Fruit fly (Drosophila melanogaster) whole organism, prepupa: ENCODE results near the gene ppk10.

ENCODE experiments used
- CG10631 ChIP-seq: fragments of 200-800 bp; sonication (Bioruptor generic); optimal IDR thresholded peaks from 2 replicates; lab custom pipeline; 2016; ENCODE audit warnings: missing biosample characterization, missing genetic modification characterization
- CG11762 ChIP-seq: fragments of 200-800 bp; sonication (Bioruptor generic); optimal IDR thresholded peaks from 3 replicates; lab custom pipeline; 2016; ENCODE audit warnings: missing biosample characterization, missing genetic modification characterization; ENCODE audit not compliant: insufficient read depth
- CG11902 ChIP-seq: fragments of 200-800 bp; sonication (Bioruptor generic); optimal IDR thresholded peaks from 3 replicates; lab custom pipeline; 2016; ENCODE audit warnings: missing biosample characterization, missing genetic modification characterization
- CG15336 ChIP-seq: fragments of 200-800 bp; sonication (Bioruptor generic); IDR thresholded peaks from 2 replicates; pipeline ENCODE4 v1.3.6; 2022; ENCODE audit warnings: missing biosample characterization, missing genetic modification characterization
- CG1621 ChIP-seq: fragments of 200-800 bp; sonication (Bioruptor generic); optimal IDR thresholded peaks from 3 replicates; lab custom pipeline; 2018; ENCODE audit warnings: missing biosample characterization, mild to moderate bottlenecking, missing genetic modification characterization
- CG3032 ChIP-seq: fragments of 200-800 bp; optimal IDR thresholded peaks from 2 replicates; lab custom pipeline; 2019; ENCODE audit warnings: missing biosample characterization, mild to moderate bottlenecking, missing genetic modification characterization, moderate library complexity
- CG31627 ChIP-seq: fragments of 200-800 bp; sonication (Bioruptor generic); optimal IDR thresholded peaks from 3 replicates; lab custom pipeline; 2016; ENCODE audit warnings: missing biosample characterization, missing genetic modification characterization
- CG34406 ChIP-seq: fragments of 200-800 bp; sonication (Bioruptor generic); optimal IDR thresholded peaks from 3 replicates; lab custom pipeline; 2016; ENCODE audit warnings: missing biosample characterization, missing genetic modification characterization
- CG6163 ChIP-seq: fragments of 200-800 bp; sonication (Bioruptor generic); IDR thresholded peaks from 3 replicates; pipeline ENCODE4 v1.3.6; 2022; ENCODE audit warnings: missing biosample characterization, missing genetic modification characterization
- CG6808 ChIP-seq: fragments of 200-800 bp; sonication (Bioruptor generic); optimal IDR thresholded peaks from 3 replicates; lab custom pipeline; 2017; ENCODE audit warnings: missing biosample characterization, missing genetic modification characterization, mild to moderate bottlenecking, moderate library complexity, missing genetic modification reagents
- CG8119 ChIP-seq: fragments of 200-800 bp; sonication (Bioruptor generic); IDR thresholded peaks from 3 replicates; pipeline ENCODE4 v1.3.6; 2022; ENCODE audit warnings: missing biosample characterization, missing genetic modification characterization
- CG9139 ChIP-seq: fragments of 200-800 bp; sonication (Bioruptor generic); optimal IDR thresholded peaks from 3 replicates; lab custom pipeline; 2017; ENCODE audit warnings: missing biosample characterization, mild to moderate bottlenecking, missing genetic modification characterization
- Eip78C ChIP-seq: fragments of 200-800 bp; sonication (Bioruptor generic); peaks from one replicate; lab custom pipeline; 2016; ENCODE audit warnings: missing biosample characterization, missing genetic modification characterization
- Eip93F ChIP-seq: fragments of 200-800 bp; sonication (Bioruptor generic); optimal IDR thresholded peaks from 2 replicates; lab custom pipeline; 2016; ENCODE audit warnings: missing biosample characterization, mild to moderate bottlenecking, missing genetic modification characterization
- Ets21C ChIP-seq: fragments of 200-800 bp; sonication (Bioruptor generic); optimal IDR thresholded peaks from 3 replicates; lab custom pipeline; 2016; ENCODE audit warnings: missing biosample characterization, missing genetic modification characterization
- Gug ChIP-seq: fragments of 200-800 bp; sonication (Bioruptor generic); IDR thresholded peaks from 2 replicates; pipeline ENCODE4 v1.3.6; 2022; ENCODE audit warnings: missing biosample characterization, missing genetic modification characterization
- Hr39 ChIP-seq: fragments of 200-800 bp; sonication (Bioruptor generic); optimal IDR thresholded peaks from 2 replicates; lab custom pipeline; 2016; ENCODE audit warnings: missing biosample characterization, missing genetic modification characterization
- Lpt ChIP-seq: fragments of 200-800 bp; sonication (Bioruptor generic); optimal IDR thresholded peaks from 3 replicates; lab custom pipeline; 2016; ENCODE audit warnings: missing biosample characterization, missing genetic modification characterization
- Met ChIP-seq: fragments of 200-800 bp; sonication (Bioruptor generic); optimal IDR thresholded peaks from 3 replicates; lab custom pipeline; 2016; ENCODE audit warnings: missing biosample characterization, missing genetic modification characterization
- Smox ChIP-seq: fragments of 200-800 bp; sonication (Bioruptor generic); optimal IDR thresholded peaks from 3 replicates; lab custom pipeline; 2016; ENCODE audit warnings: missing biosample characterization, missing genetic modification characterization
- Sox102F ChIP-seq: fragments of 200-800 bp; sonication (Bioruptor generic); optimal IDR thresholded peaks from 2 replicates; lab custom pipeline; 2016; ENCODE audit warnings: missing biosample characterization, mild to moderate bottlenecking, missing genetic modification characterization
- Sox14 ChIP-seq: fragments of 200-800 bp; sonication (Bioruptor generic); optimal IDR thresholded peaks from 3 replicates; lab custom pipeline; 2016; ENCODE audit warnings: missing biosample characterization, missing genetic modification characterization
- achi ChIP-seq: fragments of 200-800 bp; sonication (Bioruptor generic); optimal IDR thresholded peaks from 3 replicates; lab custom pipeline; 2016; ENCODE audit warnings: missing biosample characterization, missing genetic modification characterization
- acj6 ChIP-seq: fragments of 200-800 bp; sonication (Bioruptor generic); optimal IDR thresholded peaks from 3 replicates; lab custom pipeline; 2016; ENCODE audit warnings: missing biosample characterization, missing genetic modification characterization
- dsx ChIP-seq: fragments of 200-800 bp; optimal IDR thresholded peaks from 3 replicates; lab custom pipeline; 2019; ENCODE audit warnings: missing biosample characterization, mild to moderate bottlenecking, missing genetic modification characterization, moderate library complexity; ENCODE audit not compliant: poor library complexity, severe bottlenecking
- eg ChIP-seq: fragments of 200-800 bp; sonication (Bioruptor generic); IDR thresholded peaks from 3 replicates; pipeline ENCODE4 v1.3.6; 2022; ENCODE audit warnings: missing biosample characterization, missing genetic modification characterization
- esn ChIP-seq: fragments of 200-800 bp; sonication (Bioruptor generic); optimal IDR thresholded peaks from 2 replicates; lab custom pipeline; 2016; ENCODE audit warnings: missing biosample characterization, mild to moderate bottlenecking, missing genetic modification characterization, moderate library complexity
- fd59A ChIP-seq: fragments of 200-800 bp; sonication (Bioruptor generic); optimal IDR thresholded peaks from 2 replicates; lab custom pipeline; 2017; ENCODE audit warnings: missing biosample characterization, mild to moderate bottlenecking, missing genetic modification characterization, missing genetic modification reagents
- fkh ChIP-seq: fragments of 200-800 bp; sonication (Bioruptor generic); optimal IDR thresholded peaks from 3 replicates; lab custom pipeline; 2017; ENCODE audit warnings: missing biosample characterization, mild to moderate bottlenecking, missing genetic modification characterization, moderate library complexity
- lz ChIP-seq: fragments of 200-800 bp; sonication (Bioruptor generic); optimal IDR thresholded peaks from 3 replicates; lab custom pipeline; 2016; ENCODE audit warnings: missing biosample characterization, missing genetic modification characterization
- net ChIP-seq: fragments of 200-800 bp; sonication (Bioruptor generic); optimal IDR thresholded peaks from 3 replicates; lab custom pipeline; 2016; ENCODE audit warnings: missing biosample characterization, missing genetic modification characterization
- pdm3 ChIP-seq: fragments of 200-800 bp; sonication (Bioruptor generic); optimal IDR thresholded peaks from 3 replicates; lab custom pipeline; 2016; ENCODE audit warnings: missing biosample characterization, missing genetic modification characterization
- salr ChIP-seq, 2 experiments: fragments of 200-800 bp; sonication (Bioruptor generic); optimal IDR thresholded peaks; 3 replicates each; lab custom pipeline; 2016 to 2018; ENCODE audit warnings: missing biosample characterization in 2 of 2, missing genetic modification characterization in 2 of 2, mild to moderate bottlenecking in 1 of 2
- topi ChIP-seq: fragments of 200-800 bp; sonication (Bioruptor generic); optimal IDR thresholded peaks from 3 replicates; lab custom pipeline; 2016; ENCODE audit warnings: missing biosample characterization, missing genetic modification characterization

The ppk10 gene

dm6 chr2L:10488484-10489223 is 36.5 kb upstream of the ppk10 start, which contains the start of the genes Cog4 and CG6144:
Cog4 (minus strand) TSS chr2L:10488622.
CG6144 (plus strand) TSS chr2L:10488694.
- TF ChIP-seq Eip93F (peak; percentile 47), esn (GFP tag; lab: Kevin White, UChicago) (peak; percentile 45), CG3032 (tag; lab: Kevin White, UChicago) (no peak), lz (peak; percentile 70)

dm6 chr2L:10483073-10483472 is 30.9 kb upstream of the ppk10 start, which contains the start of gene Grip75:
Grip75 (plus strand) TSS chr2L:10483295.
- no peak for TF ChIP-seq Ets21C (GFP tag; lab: Kevin White, UChicago)
- TF ChIP-seq CG6808 (GFP tag; lab: Kevin White, UChicago): no peak
- TF ChIP-seq achi (GFP tag; lab: Kevin White, UChicago): no peak
- no peak for TF ChIP-seq salr (GFP tag; optimal IDR thresholded peaks at IDR 0.05; lab: Kevin White, UChicago)
- TF ChIP-seq Hr39 (GFP tag; lab: Kevin White, UChicago): no peak
- TF ChIP-seq Eip78C (GFP tag; lab: Kevin White, UChicago): no peak
- TF ChIP-seq acj6 (GFP tag; lab: Kevin White, UChicago): no peak

- TF ChIP-seq pdm3 (GFP tag; lab: Kevin White, UChicago) (no peak), CG9139 (GFP tag; lab: Kevin White, UChicago) (no peak), CG15336 (GFP tag; lab: Robert Waterston, UW) (peak; percentile 33; the same call in 1 of the 2 replicates), CG8119 (GFP tag; lab: Robert Waterston, UW) (peak; percentile 31; the same call in 1 of the 3 replicates), CG6163 (GFP tag; lab: Robert Waterston, UW) (no peak), CG31627 (GFP tag; lab: Kevin White, UChicago) (no peak), Sox102F (GFP tag; lab: Kevin White, UChicago) (no peak), CG10631 (GFP tag; lab: Kevin White, UChicago) (no peak), Smox (GFP tag; lab: Kevin White, UChicago) (no peak), CG11902 (GFP tag; lab: Kevin White, UChicago) (no peak), dsx (GFP tag; lab: Kevin White, UChicago) (no peak), Sox14 (GFP tag; lab: Kevin White, UChicago) (no peak), Met (GFP tag; lab: Kevin White, UChicago) (no peak), Ets21C (GFP tag; lab: Kevin White, UChicago) (no peak), Gug (GFP tag; lab: Robert Waterston, UW) (no peak), fd59A (GFP tag; lab: Kevin White, UChicago) (no peak), CG1621 (tag; lab: Kevin White, UChicago) (no peak), fkh (GFP tag; lab: Kevin White, UChicago) (peak; percentile 59)
These were observed 27.7 kb upstream of the ppk10 start for dm6 chr2L:10479859-10480258.

- no peak for TF ChIP-seq Lpt (GFP tag; lab: Kevin White, UChicago)
- TF ChIP-seq net (GFP tag; lab: Kevin White, UChicago): no peak
- no peak for TF ChIP-seq salr (GFP tag; optimal IDR thresholded peaks at IDR 0.05; lab: Kevin White, UChicago)
- TF ChIP-seq pdm3 (GFP tag; lab: Kevin White, UChicago): no peak
- no peak for TF ChIP-seq Met (GFP tag; lab: Kevin White, UChicago)
- no peak for TF ChIP-seq Eip78C (GFP tag; lab: Kevin White, UChicago)
- TF ChIP-seq CG34406 (GFP tag; lab: Kevin White, UChicago): no peak
- no peak for TF ChIP-seq CG15336 (GFP tag; lab: Robert Waterston, UW)
- no peak for TF ChIP-seq topi (GFP tag; lab: Kevin White, UChicago)
- no peak for TF ChIP-seq CG11762 (GFP tag; lab: Kevin White, UChicago)
- TF ChIP-seq CG6163 (GFP tag; lab: Robert Waterston, UW): no peak
- TF ChIP-seq eg (GFP tag; lab: Robert Waterston, UW): no peak
- TF ChIP-seq Sox14 (GFP tag; lab: Kevin White, UChicago): no peak
These were observed 24.7 kb upstream of the ppk10 start, which contains the start of gene RluA-2 for dm6 chr2L:10476879-10477278. RluA-2 (plus strand) TSS chr2L:10477073.
